Worm (Caenorhabditis elegans) whole organism, L1 larva: Measurements from ENCODE around the gene EGAP5.1.

Source experiments
- efl-1 ChIP-seq, 4 experiments: fragments of 150-350 bp; optimal IDR thresholded peaks in 3 of 4; peaks in 1 of 4; 1 replicate in 1 of 4; 2 replicates in 3 of 4; lab custom pipeline; 2014; ENCODE audit warnings: missing biosample characterization in 2 of 4, missing genetic modification characterization in 2 of 4, missing genetic modification reagents in 2 of 4
- egl-27 ChIP-seq, 2 experiments: fragments of 150-350 bp in 1 of 2; sonication (generic microtip); optimal IDR thresholded peaks; 3 replicates each; lab custom pipeline; 2017 to 2018; ENCODE audit warnings: missing biosample characterization in 2 of 2, missing genetic modification characterization in 2 of 2, missing genetic modification reagents in 2 of 2
- fkh-10 ChIP-seq: sonication (generic microtip); optimal IDR thresholded peaks from 2 replicates; lab custom pipeline; 2017; ENCODE audit warnings: missing biosample characterization, missing genetic modification reagents, missing genetic modification characterization
- grh-1 ChIP-seq: fragments of 200-800 bp; sonication (Bioruptor generic); IDR thresholded peaks from 2 replicates; pipeline ENCODE4 v1.3.6; 2022; ENCODE audit warnings: missing genetic modification reagents, missing genetic modification characterization, missing compliant biosample characterization
- lin-39 ChIP-seq: fragments of 150-350 bp; optimal IDR thresholded peaks from 2 replicates; lab custom pipeline; 2014; ENCODE audit warnings: missing biosample characterization, missing genetic modification reagents, missing genetic modification characterization
- mdl-1 ChIP-seq, 2 experiments: fragments of 150-350 bp; optimal IDR thresholded peaks; 2 replicates each; lab custom pipeline; 2014 to 2017; ENCODE audit warnings: missing biosample characterization in 2 of 2, missing genetic modification characterization in 2 of 2, inconsistent platforms in 1 of 2
- mep-1 ChIP-seq: fragments of 150-350 bp; optimal IDR thresholded peaks from 2 replicates; lab custom pipeline; 2014; ENCODE audit warnings: missing biosample characterization, missing genetic modification characterization
- nhr-12 ChIP-seq: sonication (generic microtip); optimal IDR thresholded peaks from 2 replicates; lab custom pipeline; 2017; ENCODE audit warnings: missing biosample characterization, missing genetic modification characterization
- nhr-237 ChIP-seq: fragments of 150-350 bp; optimal IDR thresholded peaks from 2 replicates; lab custom pipeline; 2014; ENCODE audit warnings: missing biosample characterization, missing genetic modification characterization
- nhr-76 ChIP-seq: sonication (generic microtip); optimal IDR thresholded peaks from 2 replicates; lab custom pipeline; 2017; ENCODE audit warnings: missing biosample characterization, missing genetic modification characterization
- unc-62 ChIP-seq: fragments of 150-350 bp; optimal IDR thresholded peaks from 2 replicates; lab custom pipeline; 2014; ENCODE audit warnings: missing biosample characterization, missing genetic modification reagents, missing genetic modification characterization
- zag-1 ChIP-seq: fragments of 150-350 bp; optimal IDR thresholded peaks from 2 replicates; lab custom pipeline; 2014; ENCODE audit warnings: missing biosample characterization, missing genetic modification characterization

- TF ChIP-seq nhr-12: no peak
- TF ChIP-seq mep-1 (tag; lab: Kevin White, UChicago): peak; percentile 11
- no peak for TF ChIP-seq egl-27 (tag; optimal IDR thresholded peaks at IDR 0.05; lab: Kevin White, UChicago)
- no peak for TF ChIP-seq mdl-1 (tag; optimal IDR thresholded peaks at IDR 0.05; lab: Kevin White, UChicago)
- no peak for TF ChIP-seq efl-1 (optimal IDR thresholded peaks at IDR 0.05; lab: Kevin White, UChicago)
- TF ChIP-seq efl-1 (GFP tag; optimal IDR thresholded peaks at IDR 0.05 in 1 of 2; lab: Kevin White, UChicago): no peak
- no peak for TF ChIP-seq nhr-237 (tag; lab: Kevin White, UChicago)
- no peak for TF ChIP-seq unc-62
- peak; percentile 45 for TF ChIP-seq fkh-10 (GFP tag; lab: Kevin White, UChicago)
- TF ChIP-seq nhr-76 (tag; lab: Kevin White, UChicago): no peak
- no peak for TF ChIP-seq zag-1 (tag; lab: Kevin White, UChicago)
- TF ChIP-seq lin-39 (tag; lab: Kevin White, UChicago): no peak
- no peak for TF ChIP-seq grh-1 (GFP tag; lab: Robert Waterston, UW)
Observed at ce11 chrX:5121789-5122188, 41.1 kb upstream of the EGAP5.1 start.
